Worm (Caenorhabditis elegans) whole organism, early embryonic: ENCODE results near the gene sma-4.

ENCODE experiments used
- B0310.2 ChIP-seq: sonication (generic microtip); optimal IDR thresholded peaks from 2 replicates; lab custom pipeline; 2016; ENCODE audit warnings: mild to moderate bottlenecking, missing genetic modification characterization, missing compliant biosample characterization
- ama-1 ChIP-seq: fragments of 150-350 bp; optimal IDR thresholded peaks from 2 replicates; lab custom pipeline; 2014
- pes-1 ChIP-seq: fragments of 200-800 bp; sonication (Bioruptor generic); IDR thresholded peaks from 2 replicates; pipeline ENCODE4 v1.3.6; 2022; ENCODE audit warnings: missing genetic modification reagents, missing genetic modification characterization, missing compliant biosample characterization
- tbx-11 ChIP-seq: fragments of 200-800 bp; sonication (Bioruptor generic); IDR thresholded peaks from 2 replicates; pipeline ENCODE4 v1.3.6; 2022; ENCODE audit warnings: missing genetic modification characterization, missing compliant biosample characterization
- tbx-37 ChIP-seq: fragments of 200-800 bp; sonication (Bioruptor generic); conservative IDR thresholded peaks from 2 replicates; pipeline ENCODE4 v1.3.6; 2022; ENCODE audit warnings: missing genetic modification reagents, missing genetic modification characterization, missing compliant biosample characterization

ce11 chrIII:5842920-5843319 is 26.9 kb downstream of the sma-4 start:
- TF ChIP-seq B0310.2 = no peak
- TF ChIP-seq pes-1 = no peak
- TF ChIP-seq ama-1 (lab: Kevin White, UChicago) = no peak
- no peak for TF ChIP-seq tbx-11
- TF ChIP-seq tbx-37 = no peak
